Fruit fly (Drosophila melanogaster) whole organism, embryonic: Measurements from ENCODE around the gene CG43450.

Source experiments
- Atf3 ChIP-seq: fragments of 200-800 bp; sonication (Bioruptor generic); optimal IDR thresholded peaks from 3 replicates; lab custom pipeline; 2016; ENCODE audit warnings: missing biosample characterization, missing genetic modification characterization
- BEAF-32 ChIP-seq: fragments of 200-800 bp; sonication (Bioruptor generic); optimal IDR thresholded peaks from 3 replicates; lab custom pipeline; 2017; ENCODE audit warnings: missing biosample characterization, missing genetic modification characterization, mild to moderate bottlenecking, moderate library complexity, missing genetic modification reagents
- Bdp1 ChIP-seq: fragments of 200-800 bp; sonication (Bioruptor generic); optimal IDR thresholded peaks from 3 replicates; lab custom pipeline; 2016; ENCODE audit warnings: missing biosample characterization, missing genetic modification characterization
- CG10979 ChIP-seq: fragments of 200-800 bp; sonication (Bioruptor generic); optimal IDR thresholded peaks from 2 replicates; lab custom pipeline; 2018; ENCODE audit warnings: missing biosample characterization, mild to moderate bottlenecking, missing genetic modification characterization, moderate library complexity
- CG11398 ChIP-seq: fragments of 200-800 bp; sonication (Bioruptor generic); optimal IDR thresholded peaks from 2 replicates; lab custom pipeline; 2016; ENCODE audit warnings: missing biosample characterization, missing genetic modification characterization
- CG11560 ChIP-seq: fragments of 200-800 bp; sonication (Bioruptor generic); IDR thresholded peaks from 3 replicates; pipeline ENCODE4 v1.3.6; 2022; ENCODE audit warnings: missing biosample characterization, missing genetic modification characterization
- CG11723 ChIP-seq: fragments of 200-800 bp; sonication (Bioruptor generic); optimal IDR thresholded peaks from 2 replicates; lab custom pipeline; 2017; ENCODE audit warnings: missing biosample characterization, mild to moderate bottlenecking, missing genetic modification characterization
- CG12155 ChIP-seq: fragments of 200-800 bp; sonication (Bioruptor generic); optimal IDR thresholded peaks from 3 replicates; lab custom pipeline; 2016; ENCODE audit warnings: missing biosample characterization, missing genetic modification characterization
- CG14860 ChIP-seq: fragments of 200-800 bp; sonication (Bioruptor generic); IDR thresholded peaks from 3 replicates; pipeline ENCODE4 v1.3.6; 2022; ENCODE audit warnings: missing biosample characterization, missing genetic modification characterization; ENCODE audit not compliant: partially characterized antibody
- CG30403 ChIP-seq: fragments of 200-800 bp; sonication (Bioruptor generic); optimal IDR thresholded peaks from 3 replicates; lab custom pipeline; 2016; ENCODE audit warnings: missing biosample characterization, missing genetic modification characterization
- CG6791 ChIP-seq: fragments of 200-800 bp; sonication (Bioruptor generic); IDR thresholded peaks from 3 replicates; pipeline ENCODE4 v1.3.6; 2022; ENCODE audit warnings: missing biosample characterization, missing genetic modification characterization; ENCODE audit not compliant: partially characterized antibody
- CG8281 ChIP-seq: fragments of 200-800 bp; sonication (Bioruptor generic); optimal IDR thresholded peaks from 2 replicates; lab custom pipeline; 2018; ENCODE audit warnings: missing biosample characterization, mild to moderate bottlenecking, missing genetic modification characterization, moderate library complexity
- CG9817 ChIP-seq: fragments of 200-800 bp; sonication (Bioruptor generic); optimal IDR thresholded peaks from 2 replicates; lab custom pipeline; 2018; ENCODE audit warnings: missing biosample characterization, mild to moderate bottlenecking, missing genetic modification characterization, moderate library complexity
- HLHmδ ChIP-seq: fragments of 200-800 bp; sonication (Bioruptor generic); optimal IDR thresholded peaks from 2 replicates; lab custom pipeline; 2018; ENCODE audit warnings: missing biosample characterization, mild to moderate bottlenecking, missing genetic modification characterization, moderate library complexity
- Meics ChIP-seq: fragments of 200-800 bp; sonication (Bioruptor generic); optimal IDR thresholded peaks from 2 replicates; lab custom pipeline; 2017; ENCODE audit warnings: missing biosample characterization, mild to moderate bottlenecking, missing genetic modification characterization
- NC2α ChIP-seq: fragments of 200-800 bp; sonication (Bioruptor generic); optimal IDR thresholded peaks from 2 replicates; lab custom pipeline; 2016; ENCODE audit warnings: missing biosample characterization, missing genetic modification characterization
- Nf-YC ChIP-seq: fragments of 200-800 bp; optimal IDR thresholded peaks from 3 replicates; lab custom pipeline; 2019; ENCODE audit warnings: missing biosample characterization, mild to moderate bottlenecking, missing genetic modification characterization, moderate library complexity
- Oaz ChIP-seq: fragments of 200-800 bp; sonication (Bioruptor generic); IDR thresholded peaks from 2 replicates; pipeline ENCODE4 v1.3.6; 2022; ENCODE audit warnings: missing biosample characterization, missing genetic modification characterization
- Oli ChIP-seq: fragments of 200-800 bp; sonication (Bioruptor generic); optimal IDR thresholded peaks from 2 replicates; lab custom pipeline; 2018; ENCODE audit warnings: missing biosample characterization, mild to moderate bottlenecking, missing genetic modification characterization, moderate library complexity
- Pdp1 ChIP-seq, 2 experiments: fragments of 200-800 bp; sonication (Bioruptor generic); optimal IDR thresholded peaks; 3 replicates each; lab custom pipeline; 2016; ENCODE audit warnings: missing biosample characterization in 2 of 2, missing genetic modification characterization in 2 of 2, mild to moderate bottlenecking in 1 of 2, moderate library complexity in 1 of 2
- Ptx1 ChIP-seq: fragments of 200-800 bp; sonication (Bioruptor generic); IDR thresholded peaks from 2 replicates; pipeline ENCODE4 v1.3.6; 2022; ENCODE audit warnings: missing biosample characterization, missing genetic modification characterization
- Ravus ChIP-seq: fragments of 200-800 bp; sonication (Bioruptor generic); IDR thresholded peaks from 2 replicates; pipeline ENCODE4 v1.3.6; 2022; ENCODE audit warnings: missing biosample characterization, missing genetic modification characterization
- Ssrp ChIP-seq: fragments of 200-800 bp; sonication (Bioruptor generic); optimal IDR thresholded peaks from 2 replicates; lab custom pipeline; 2018; ENCODE audit warnings: missing biosample characterization, mild to moderate bottlenecking, missing genetic modification characterization, moderate library complexity
- Usf ChIP-seq: fragments of 200-800 bp; sonication (Bioruptor generic); optimal IDR thresholded peaks from 2 replicates; lab custom pipeline; 2017; ENCODE audit warnings: missing genotype, missing biosample characterization, missing genetic modification characterization
- Vsx1 ChIP-seq: fragments of 200-800 bp; sonication (Bioruptor generic); optimal IDR thresholded peaks from 2 replicates; lab custom pipeline; 2017; ENCODE audit warnings: missing biosample characterization, mild to moderate bottlenecking, missing genetic modification characterization, missing genetic modification reagents
- bcd ChIP-seq: fragments of 200-800 bp; sonication (Bioruptor generic); optimal IDR thresholded peaks from 2 replicates; lab custom pipeline; 2017; ENCODE audit warnings: missing biosample characterization, mild to moderate bottlenecking, missing genetic modification characterization
- crp ChIP-seq, 2 experiments: fragments of 200-800 bp; sonication (Bioruptor generic); optimal IDR thresholded peaks; 2 replicates in 1 of 2; 3 replicates in 1 of 2; lab custom pipeline; 2017; ENCODE audit warnings: missing biosample characterization in 2 of 2, missing genetic modification characterization in 2 of 2, mild to moderate bottlenecking in 1 of 2, moderate library complexity in 1 of 2
- ems ChIP-seq: fragments of 200-800 bp; sonication (Bioruptor generic); optimal IDR thresholded peaks from 3 replicates; lab custom pipeline; 2016; ENCODE audit warnings: missing biosample characterization, missing genetic modification characterization
- eve ChIP-seq, 2 experiments: fragments of >200 bp; optimal IDR thresholded peaks; 2 replicates each; lab custom pipeline; 2017; ENCODE audit warnings: missing biosample characterization in 2 of 2, missing genetic modification characterization in 2 of 2
- ewg ChIP-seq: fragments of 200-800 bp; sonication (Bioruptor generic); optimal IDR thresholded peaks from 3 replicates; lab custom pipeline; 2017; ENCODE audit warnings: mild to moderate bottlenecking, missing biosample characterization, missing genetic modification reagents, missing genetic modification characterization
- fd96Cb ChIP-seq: fragments of 200-800 bp; sonication (Bioruptor generic); optimal IDR thresholded peaks from 2 replicates; lab custom pipeline; 2018; ENCODE audit warnings: missing biosample characterization, mild to moderate bottlenecking, missing genetic modification characterization, moderate library complexity
- ftz-f1 ChIP-seq: fragments of 200-800 bp; sonication (Bioruptor generic); optimal IDR thresholded peaks from 2 replicates; lab custom pipeline; 2016; ENCODE audit warnings: missing biosample characterization, missing genetic modification characterization
- fu2 ChIP-seq: fragments of 200-800 bp; sonication (Bioruptor generic); optimal IDR thresholded peaks from 2 replicates; lab custom pipeline; 2016; ENCODE audit warnings: missing biosample characterization, missing genetic modification characterization
- gsb-n ChIP-seq: fragments of 200-800 bp; sonication (Bioruptor generic); optimal IDR thresholded peaks from 3 replicates; lab custom pipeline; 2018; ENCODE audit warnings: missing biosample characterization, mild to moderate bottlenecking, missing genetic modification characterization
- h ChIP-seq: fragments of >200 bp; optimal IDR thresholded peaks from 2 replicates; lab custom pipeline; 2017
- hkb ChIP-seq, 2 experiments: fragments of 200-800 bp in 1 of 2; fragments of >200 bp in 1 of 2; sonication (Bioruptor generic) in 1 of 2; IDR thresholded peaks in 1 of 2; optimal IDR thresholded peaks in 1 of 2; 2 replicates each; pipeline versions ENCODE4 v1.3.6 to Lab custom; 2017 to 2022; ENCODE audit warnings: missing biosample characterization in 1 of 2, missing genetic modification characterization in 1 of 2
- klu ChIP-seq: fragments of 200-800 bp; sonication (Bioruptor generic); IDR thresholded peaks from 2 replicates; pipeline ENCODE4 v1.3.6; 2022; ENCODE audit warnings: missing biosample characterization, missing genetic modification characterization
- mirr ChIP-seq: fragments of 200-800 bp; sonication (Bioruptor generic); optimal IDR thresholded peaks from 3 replicates; lab custom pipeline; 2018; ENCODE audit warnings: missing biosample characterization, mild to moderate bottlenecking, missing genetic modification characterization
- pan ChIP-seq, 4 experiments: fragments of >200 bp in 3 of 4; fragments of 200-800 bp in 1 of 4; sonication (Bioruptor generic) in 1 of 4; optimal IDR thresholded peaks in 3 of 4; IDR thresholded peaks in 1 of 4; 2 replicates each; pipeline versions ENCODE4 v1.3.6 to Lab custom; 2017 to 2022; ENCODE audit warnings: missing biosample characterization in 2 of 4, missing genetic modification characterization in 2 of 4, mixed read lengths in 1 of 4
- pum ChIP-seq: fragments of 200-800 bp; sonication (Bioruptor generic); optimal IDR thresholded peaks from 2 replicates; lab custom pipeline; 2016; ENCODE audit warnings: missing biosample characterization, missing genetic modification characterization
- pzg ChIP-seq: fragments of 200-800 bp; sonication (Bioruptor generic); optimal IDR thresholded peaks from 3 replicates; lab custom pipeline; 2018; ENCODE audit warnings: missing biosample characterization, mild to moderate bottlenecking, missing genetic modification characterization, moderate library complexity
- ro ChIP-seq: fragments of 200-800 bp; sonication (Bioruptor generic); IDR thresholded peaks from 2 replicates; pipeline ENCODE4 v1.3.6; 2022; ENCODE audit warnings: missing biosample characterization, missing genetic modification characterization
- sc ChIP-seq, 3 experiments: fragments of >200 bp in 2 of 3; fragments of 200-800 bp in 1 of 3; sonication (Bioruptor generic) in 1 of 3; optimal IDR thresholded peaks; 2 replicates in 2 of 3; 3 replicates in 1 of 3; lab custom pipeline; 2017; ENCODE audit warnings: mild to moderate bottlenecking in 1 of 3, missing biosample characterization in 1 of 3, missing genetic modification characterization in 1 of 3, missing genetic modification reagents in 1 of 3
- shn ChIP-seq: fragments of 200-800 bp; sonication (Bioruptor generic); optimal IDR thresholded peaks from 3 replicates; lab custom pipeline; 2016; ENCODE audit warnings: missing biosample characterization, missing genetic modification characterization
- sqz ChIP-seq: fragments of 200-800 bp; sonication (Bioruptor generic); optimal IDR thresholded peaks from 3 replicates; lab custom pipeline; 2018; ENCODE audit warnings: missing biosample characterization, mild to moderate bottlenecking, missing genetic modification characterization
- tx ChIP-seq: fragments of 200-800 bp; sonication (Bioruptor generic); optimal IDR thresholded peaks from 2 replicates; lab custom pipeline; 2016; ENCODE audit warnings: missing biosample characterization, missing genetic modification characterization
- vvl ChIP-seq: fragments of 200-800 bp; sonication (Bioruptor generic); IDR thresholded peaks from 2 replicates; pipeline ENCODE4 v1.3.6; 2022; ENCODE audit warnings: missing biosample characterization, missing genetic modification characterization
- yki ChIP-seq: fragments of >200 bp; optimal IDR thresholded peaks from 3 replicates; lab custom pipeline; 2018

Gene CG43450

dm6 chr3R:12221366-12221916, 26.3 kb downstream of the CG43450 start, which contains the start of gene CG4860 (continued):
- TF ChIP-seq h (lab: Kevin White, UChicago): no peak
- no peak for TF ChIP-seq eve (GFP tag; optimal IDR thresholded peaks at IDR 0.05; lab: Kevin White, UChicago)
- TF ChIP-seq CG9817: peak; percentile 92
- TF ChIP-seq tx (GFP tag; lab: Kevin White, UChicago): peak; percentile 85
- peak; percentile 91 for TF ChIP-seq CG12155 (GFP tag; lab: Kevin White, UChicago)
- TF ChIP-seq CG11560 (tag; lab: Robert Waterston, UW): peak; percentile 66; the same call in 2 of the 3 replicates
- peak; percentile 84 for TF ChIP-seq pum (GFP tag; lab: Kevin White, UChicago)
- TF ChIP-seq ems (GFP tag; lab: Kevin White, UChicago): peak; percentile 85
- TF ChIP-seq hkb (optimal IDR thresholded peaks at IDR 0.05; lab: Kevin White, UChicago): no peak
- TF ChIP-seq hkb (GFP tag; IDR thresholded peaks at IDR 0.05; lab: Robert Waterston, UW): peak; percentile 90
- peak; percentile 95 for TF ChIP-seq CG30403 (GFP tag; lab: Kevin White, UChicago)
- peak; percentile 56 for TF ChIP-seq ftz-f1
- no peak for TF ChIP-seq CG14860 (GFP tag; lab: Robert Waterston, UW)
- TF ChIP-seq Pdp1 (GFP tag; optimal IDR thresholded peaks at IDR 0.05; lab: Kevin White, UChicago): peak; percentile 75 to 91
- TF ChIP-seq ro (GFP tag; lab: Robert Waterston, UW): peak; percentile 67; the same call in 1 of the 2 replicates
- TF ChIP-seq ewg (GFP tag; lab: Kevin White, UChicago): peak; percentile 58
- no peak for TF ChIP-seq sc (optimal IDR thresholded peaks at IDR 0.05; lab: Kevin White, UChicago)
- TF ChIP-seq sc (GFP tag; optimal IDR thresholded peaks at IDR 0.05; lab: Kevin White, UChicago): peak; percentile 33
- peak; percentile 81 for TF ChIP-seq gsb-n (tag; lab: Kevin White, UChicago)
- peak; percentile 76 for TF ChIP-seq CG10979 (tag; lab: Kevin White, UChicago)
- peak; percentile 88 for TF ChIP-seq Oli (tag; lab: Kevin White, UChicago)
- peak; percentile 89 for TF ChIP-seq Meics (GFP tag; lab: Kevin White, UChicago)
- TF ChIP-seq shn (GFP tag; lab: Kevin White, UChicago): peak; percentile 64
- peak in 1 of 2 experiments; percentile 61 for TF ChIP-seq crp (GFP tag; optimal IDR thresholded peaks at IDR 0.05; lab: Kevin White, UChicago)
- no peak for TF ChIP-seq yki (lab: Kevin White, UChicago)
- TF ChIP-seq BEAF-32: peak; percentile 0
- peak; percentile 76 for TF ChIP-seq Vsx1
- peak; percentile 35 for TF ChIP-seq mirr (GFP tag; lab: Kevin White, UChicago)
- no peak for TF ChIP-seq pan (optimal IDR thresholded peaks at IDR 0.05; lab: Kevin White, UChicago)
- TF ChIP-seq pan (GFP tag; optimal IDR thresholded peaks at IDR 0.05 in 1 of 2, IDR thresholded peaks at IDR 0.05 in 1 of 2): peak in 1 of 2 experiments; percentile 92
- TF ChIP-seq Bdp1 (GFP tag; lab: Kevin White, UChicago): peak; percentile 65
- peak; percentile 46 for TF ChIP-seq CG11398 (GFP tag; lab: Kevin White, UChicago)
- TF ChIP-seq Oaz (GFP tag; lab: Robert Waterston, UW): 0 out of 2 replicates have a peak, but pooled peaks have one; percentile 16
- TF ChIP-seq CG11723: peak; percentile 57
- peak; percentile 82 for TF ChIP-seq fd96Cb (tag; lab: Kevin White, UChicago)
- TF ChIP-seq bcd (GFP tag; lab: Kevin White, UChicago): peak; percentile 91
- peak; percentile 78 for TF ChIP-seq Nf-YC (tag; lab: Kevin White, UChicago)
- TF ChIP-seq Usf (GFP tag; lab: Kevin White, UChicago): peak; percentile 25
- TF ChIP-seq sqz (GFP tag; lab: Kevin White, UChicago): no peak
- TF ChIP-seq Ptx1 (GFP tag; lab: Robert Waterston, UW): peak; percentile 91
- peak; percentile 83 for TF ChIP-seq Ssrp
- peak; percentile 5 for TF ChIP-seq pzg
- peak; percentile 86 for TF ChIP-seq fu2 (GFP tag; lab: Kevin White, UChicago)
- TF ChIP-seq NC2α (GFP tag; lab: Kevin White, UChicago): peak; percentile 56
- no peak for TF ChIP-seq CG6791
- peak; percentile 78 for TF ChIP-seq klu (GFP tag; lab: Robert Waterston, UW)
- peak; percentile 65 for TF ChIP-seq CG8281 (tag; lab: Kevin White, UChicago)
- TF ChIP-seq vvl (GFP tag; lab: Robert Waterston, UW): peak; percentile 91
- peak; percentile 40 for TF ChIP-seq Ravus (GFP tag; lab: Robert Waterston, UW)
- peak; percentile 75 for TF ChIP-seq Atf3 (GFP tag; lab: Kevin White, UChicago)
- no peak for TF ChIP-seq HLHmδ
